Worm (Caenorhabditis elegans) whole organism, midembryonic: ENCODE measurements around the gene srt-14.

Experiments
- T22C8.4 ChIP-seq: fragments of 200-800 bp; sonication (Bioruptor generic); IDR thresholded peaks from 2 replicates; pipeline ENCODE4 v1.3.6; 2022; ENCODE audit warnings: missing genetic modification characterization, missing compliant biosample characterization
- cog-1 ChIP-seq: sonication (generic microtip); optimal IDR thresholded peaks from 2 replicates; lab custom pipeline; 2016; ENCODE audit warnings: missing genetic modification characterization, missing compliant biosample characterization
- flt-1 ChIP-seq: fragments of 200-800 bp; sonication (Bioruptor generic); IDR thresholded peaks from 2 replicates; pipeline ENCODE4 v1.3.6; 2022; ENCODE audit warnings: missing genetic modification characterization, missing compliant biosample characterization
- klf-2 ChIP-seq: fragments of 200-800 bp; sonication (Bioruptor generic); conservative IDR thresholded peaks from 2 replicates; pipeline ENCODE4 v1.3.6; 2022; ENCODE audit warnings: missing genetic modification reagents, missing genetic modification characterization, missing compliant biosample characterization
- med-1 ChIP-seq: sonication (generic microtip); optimal IDR thresholded peaks from 2 replicates; lab custom pipeline; 2017; ENCODE audit warnings: missing genetic modification characterization, mild to moderate bottlenecking, missing compliant biosample characterization, antibody characterized with exemption, missing genetic modification reagents; ENCODE audit not compliant: insufficient read depth
- ref-1 ChIP-seq: fragments of 200-800 bp; sonication (Bioruptor generic); conservative IDR thresholded peaks from 2 replicates; pipeline ENCODE4 v1.3.6; 2022; ENCODE audit warnings: missing genetic modification reagents, missing genetic modification characterization, missing compliant biosample characterization
- tab-1 ChIP-seq: fragments of 200-800 bp; sonication (Bioruptor generic); IDR thresholded peaks from 2 replicates; pipeline ENCODE4 v1.3.6; 2022; ENCODE audit warnings: missing genetic modification characterization, missing compliant biosample characterization
- ztf-23 ChIP-seq: fragments of 200-800 bp; sonication (Bioruptor generic); IDR thresholded peaks from 2 replicates; pipeline ENCODE4 v1.3.6; 2022; ENCODE audit warnings: missing genetic modification reagents, missing genetic modification characterization, missing compliant biosample characterization
- ztf-29 ChIP-seq: fragments of 200-800 bp; sonication (Bioruptor generic); IDR thresholded peaks from 2 replicates; pipeline ENCODE4 v1.3.6; 2022; ENCODE audit warnings: missing genetic modification reagents, missing genetic modification characterization, missing compliant biosample characterization

DNA sequence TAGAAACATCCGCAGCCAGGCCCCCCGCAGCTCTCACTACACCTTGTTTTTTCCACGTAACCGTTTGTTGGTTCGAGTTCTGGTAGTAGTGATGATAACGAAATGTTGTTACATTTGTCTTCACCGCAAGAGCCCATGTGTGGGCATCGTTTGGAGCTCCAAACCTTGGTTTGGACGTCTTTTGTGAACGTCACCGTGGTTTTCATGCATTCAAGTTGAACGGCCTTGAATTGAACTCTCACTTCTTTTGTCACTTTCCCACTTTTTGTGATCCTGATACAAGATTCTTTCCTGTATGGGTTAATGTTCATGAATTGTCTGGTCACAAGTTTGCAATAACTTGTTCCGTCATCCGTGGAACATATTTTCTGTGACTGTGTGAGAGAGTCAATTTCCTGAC is 47.4 kb upstream of the srt-14 start:
- TF ChIP-seq cog-1 (tag; lab: Kevin White, UChicago): no peak
- no peak for TF ChIP-seq tab-1 (GFP tag; lab: Robert Waterston, UW)
- TF ChIP-seq ztf-23 (GFP tag; lab: Robert Waterston, UW): no peak
- no peak for TF ChIP-seq ref-1 (GFP tag; lab: Robert Waterston, UW)
- no peak for TF ChIP-seq ztf-29 (GFP tag; lab: Robert Waterston, UW)
- TF ChIP-seq med-1 (GFP tag; lab: Kevin White, UChicago): no peak
- TF ChIP-seq T22C8.4 (GFP tag; lab: Robert Waterston, UW): no peak
- no peak for TF ChIP-seq flt-1 (GFP tag; lab: Robert Waterston, UW)
- TF ChIP-seq klf-2 (GFP tag; lab: Robert Waterston, UW): no peak
